Worm (Caenorhabditis elegans): ENCODE measurements around the gene cht-3.

ce11 chrIV:7046641-7047361, 43.4 kb downstream of the cht-3 start:
- TF ChIP-seq W03F9.2 (tag; optimal IDR thresholded peaks at IDR 0.05) = no peak
- no peak for TF ChIP-seq him-1 (tag; optimal IDR thresholded peaks at IDR 0.05)
